Worm (Caenorhabditis elegans): ENCODE measurements around the gene T16G12.9.

- TF ChIP-seq hsf-1 (GFP tag; IDR thresholded peaks at IDR 0.05) (no peak), dpl-1 (GFP tag; optimal IDR thresholded peaks at IDR 0.05) (no peak), sea-2 (GFP tag; IDR thresholded peaks at IDR 0.05) (no peak), sdz-38 (tag; optimal IDR thresholded peaks at IDR 0.05) (no peak), efl-1 (GFP tag; optimal IDR thresholded peaks at IDR 0.05) (no peak), F55B11.4 (tag; optimal IDR thresholded peaks at IDR 0.05; ENCODE audit: borderline replicate concordance, insufficient read depth) (no peak), B0261.1 (tag; optimal IDR thresholded peaks at IDR 0.05) (no peak), mxl-1 (tag; optimal IDR thresholded peaks at IDR 0.05) (no peak), nhr-90 (tag; optimal IDR thresholded peaks at IDR 0.05) (no peak), aptf-3 (GFP tag; IDR thresholded peaks at IDR 0.05) (no peak), let-526 (GFP tag; IDR thresholded peaks at IDR 0.05) (no peak), ceh-79 (tag; optimal IDR thresholded peaks at IDR 0.05) (no peak), unc-62 (GFP tag; optimal IDR thresholded peaks at IDR 0.05) (no peak)
Measured at ce11 chrIII:10106390-10106789, 28.3 kb upstream of the T16G12.9 start, which contains the start of gene srt-55.

Measured in whole organism, young adult.